Worm (Caenorhabditis elegans): ENCODE results near the gene tlk-1.

DNA sequence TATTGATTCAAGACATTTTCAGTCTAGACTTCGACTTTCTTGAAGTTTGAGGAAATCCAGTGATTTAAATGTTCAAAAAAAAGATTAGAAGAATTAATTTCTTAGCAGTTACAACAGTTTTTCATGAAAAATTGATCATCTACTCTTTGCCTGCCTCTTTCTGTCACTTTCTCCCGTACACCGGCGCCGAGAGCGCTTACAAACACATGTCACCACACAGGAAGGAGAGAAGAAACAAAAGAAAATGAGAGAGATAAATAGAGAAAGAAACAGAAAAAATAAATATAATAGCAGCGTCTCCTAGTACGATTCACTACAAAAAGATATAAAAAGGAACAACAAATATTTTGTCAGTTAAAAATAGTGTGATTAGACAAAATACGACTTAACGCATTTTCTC, 33.0 kb upstream of the tlk-1 start:
- no peak for TF ChIP-seq T22C8.4 (GFP tag; IDR thresholded peaks at IDR 0.05)
- TF ChIP-seq ztf-23 (GFP tag; IDR thresholded peaks at IDR 0.05) = no peak
- no peak for TF ChIP-seq klf-2 (GFP tag; conservative IDR thresholded peaks at IDR 0.05)

All from whole organism, midembryonic.